Worm (Caenorhabditis elegans) whole organism, L4 larva: Measurements from ENCODE around the gene ZK380.2.

Experiments used
- D1046.2 ChIP-seq: fragments of 200-800 bp; sonication (Bioruptor generic); IDR thresholded peaks from 2 replicates; pipeline ENCODE4 v1.3.6; 2022; ENCODE audit warnings: missing genetic modification characterization, missing compliant biosample characterization
- F44E2.7 ChIP-seq: fragments of 200-800 bp; sonication (Bioruptor generic); IDR thresholded peaks from 2 replicates; pipeline ENCODE4 v2.1.2; 2022; ENCODE audit warnings: missing genetic modification characterization, missing compliant biosample characterization
- T20F7.1 ChIP-seq: fragments of 200-800 bp; sonication (Bioruptor generic); optimal IDR thresholded peaks from 2 replicates; lab custom pipeline; 2018; ENCODE audit warnings: mild to moderate bottlenecking, missing genetic modification characterization, missing compliant biosample characterization
- Y5F2A.4 ChIP-seq: fragments of 200-800 bp; sonication (Bioruptor generic); optimal IDR thresholded peaks from 2 replicates; lab custom pipeline; 2018; ENCODE audit warnings: mild to moderate bottlenecking, missing genetic modification characterization, missing compliant biosample characterization
- ZK337.2 ChIP-seq: fragments of 200-800 bp; sonication (Bioruptor generic); IDR thresholded peaks from 2 replicates; pipeline ENCODE4 v1.3.6; 2022; ENCODE audit warnings: missing genetic modification reagents, missing genetic modification characterization, missing compliant biosample characterization
- ZK546.5 ChIP-seq, 2 experiments: sonication (generic microtip); optimal IDR thresholded peaks; 2 replicates each; lab custom pipeline; 2017; ENCODE audit warnings: missing biosample characterization in 2 of 2, missing genetic modification characterization in 2 of 2
- aha-1 ChIP-seq: fragments of 150-350 bp; peaks from one replicate; lab custom pipeline; 2014; ENCODE audit warnings: missing biosample characterization, missing genetic modification characterization
- ama-1 ChIP-seq: fragments of 150-350 bp; optimal IDR thresholded peaks from 2 replicates; lab custom pipeline; 2014; ENCODE audit warnings: inconsistent platforms, mixed read lengths
- ceh-28 ChIP-seq: fragments of 150-350 bp; optimal IDR thresholded peaks from 2 replicates; lab custom pipeline; 2014; ENCODE audit warnings: missing biosample characterization, missing genetic modification reagents, missing genetic modification characterization
- ctbp-1 ChIP-seq: fragments of 200-800 bp; sonication (Bioruptor generic); IDR thresholded peaks from 2 replicates; pipeline ENCODE4 v1.3.6; 2022; ENCODE audit warnings: missing genetic modification reagents, missing genetic modification characterization, missing compliant biosample characterization
- daf-16 ChIP-seq, 3 experiments: sonication (generic microtip); optimal IDR thresholded peaks; 2 replicates each; lab custom pipeline; 2016 to 2017; ENCODE audit warnings: missing genetic modification characterization in 3 of 3, missing genetic modification reagents in 3 of 3, mild to moderate bottlenecking in 2 of 3, missing compliant biosample characterization in 2 of 3, missing biosample characterization in 1 of 3, moderate library complexity in 1 of 3
- duxl-1 ChIP-seq: sonication (generic microtip); optimal IDR thresholded peaks from 2 replicates; lab custom pipeline; 2016; ENCODE audit warnings: mild to moderate bottlenecking, missing genetic modification characterization, moderate library complexity, missing compliant biosample characterization; ENCODE audit not compliant: poor library complexity
- egl-43 ChIP-seq: fragments of 200-800 bp; sonication (Bioruptor generic); IDR thresholded peaks from 2 replicates; pipeline ENCODE4 v1.3.6; 2022; ENCODE audit warnings: missing genetic modification reagents, missing genetic modification characterization, missing compliant biosample characterization
- fos-1 ChIP-seq: fragments of 150-350 bp; optimal IDR thresholded peaks from 2 replicates; lab custom pipeline; 2014; ENCODE audit warnings: missing biosample characterization, missing genetic modification characterization
- gei-8 ChIP-seq: fragments of 200-800 bp; sonication (Bioruptor generic); optimal IDR thresholded peaks from 2 replicates; lab custom pipeline; 2018; ENCODE audit warnings: mild to moderate bottlenecking, missing genetic modification characterization, missing compliant biosample characterization
- hif-1 ChIP-seq, 2 experiments: sonication (generic microtip); optimal IDR thresholded peaks; 2 replicates each; lab custom pipeline; 2016 to 2017; ENCODE audit warnings: missing compliant biosample characterization in 2 of 2, missing genetic modification characterization in 2 of 2, missing genetic modification reagents in 2 of 2, missing genotype in 2 of 2, mild to moderate bottlenecking in 1 of 2
- lim-7 ChIP-seq: fragments of 200-800 bp; sonication (Bioruptor generic); IDR thresholded peaks from 2 replicates; pipeline ENCODE4 v1.3.6; 2022; ENCODE audit warnings: missing genetic modification characterization, missing compliant biosample characterization
- nhr-237 ChIP-seq: sonication (generic microtip); optimal IDR thresholded peaks from 2 replicates; lab custom pipeline; 2017; ENCODE audit warnings: missing biosample characterization, missing genetic modification characterization
- nhr-48 ChIP-seq: sonication (generic microtip); optimal IDR thresholded peaks from 2 replicates; lab custom pipeline; 2016; ENCODE audit warnings: mild to moderate bottlenecking, missing genetic modification characterization, missing compliant biosample characterization
- nhr-76 ChIP-seq: fragments of 150-350 bp; optimal IDR thresholded peaks from 2 replicates; lab custom pipeline; 2014; ENCODE audit warnings: missing biosample characterization, missing genetic modification characterization
- pha-4 ChIP-seq, 2 experiments: fragments of 150-350 bp in 1 of 2; fragments of 200-800 bp in 1 of 2; sonication (Bioruptor generic) in 1 of 2; IDR thresholded peaks in 1 of 2; optimal IDR thresholded peaks in 1 of 2; 2 replicates each; pipeline versions ENCODE4 v1.3.6 to Lab custom; 2014 to 2022; ENCODE audit warnings: missing genetic modification characterization in 2 of 2, missing genetic modification reagents in 2 of 2, missing biosample characterization in 1 of 2, missing compliant biosample characterization in 1 of 2
- saeg-2 ChIP-seq: fragments of 200-800 bp; sonication (Bioruptor generic); IDR thresholded peaks from 2 replicates; pipeline ENCODE4 v1.3.6; 2022; ENCODE audit warnings: missing genetic modification reagents, missing genetic modification characterization, missing compliant biosample characterization
- sdz-12 ChIP-seq: fragments of 200-800 bp; sonication (Bioruptor generic); optimal IDR thresholded peaks from 2 replicates; lab custom pipeline; 2018; ENCODE audit warnings: mild to moderate bottlenecking, missing genetic modification characterization, missing compliant biosample characterization
- set-16 ChIP-seq: fragments of 200-800 bp; sonication (Bioruptor generic); IDR thresholded peaks from 2 replicates; pipeline ENCODE4 v1.3.6; 2022; ENCODE audit warnings: missing genetic modification reagents, missing genetic modification characterization, missing compliant biosample characterization
- skn-1 ChIP-seq: fragments of 150-350 bp; optimal IDR thresholded peaks from 2 replicates; lab custom pipeline; 2014; ENCODE audit warnings: missing biosample characterization, missing genetic modification characterization
- snpc-1.2 ChIP-seq: fragments of 200-800 bp; sonication (Bioruptor generic); IDR thresholded peaks from 2 replicates; pipeline ENCODE4 v1.3.6; 2022; ENCODE audit warnings: missing genetic modification reagents, missing genetic modification characterization, missing compliant biosample characterization
- snpc-4 ChIP-seq: fragments of 150-350 bp; optimal IDR thresholded peaks from 2 replicates; lab custom pipeline; 2014; ENCODE audit warnings: missing biosample characterization, missing genetic modification characterization
- tra-1 ChIP-seq: fragments of 200-800 bp; sonication (Bioruptor generic); IDR thresholded peaks from 2 replicates; pipeline ENCODE4 v1.3.6; 2022; ENCODE audit warnings: missing genetic modification reagents, missing genetic modification characterization, missing compliant biosample characterization
- unc-39 ChIP-seq: sonication (generic microtip); optimal IDR thresholded peaks from 2 replicates; lab custom pipeline; 2017; ENCODE audit warnings: missing biosample characterization, missing genetic modification characterization
- unc-62 ChIP-seq, 3 experiments: fragments of 150-350 bp in 1 of 3; sonication (generic microtip); optimal IDR thresholded peaks in 2 of 3; peaks in 1 of 3; 1 replicate in 1 of 3; 2 replicates in 2 of 3; lab custom pipeline; 2014 to 2017; ENCODE audit warnings: missing biosample characterization in 3 of 3, missing genetic modification characterization in 3 of 3, missing genetic modification reagents in 3 of 3, missing genotype in 1 of 3
- zip-2 ChIP-seq: fragments of 150-350 bp; optimal IDR thresholded peaks from 2 replicates; lab custom pipeline; 2014; ENCODE audit warnings: missing biosample characterization, missing genetic modification characterization
- ztf-11 ChIP-seq: fragments of 150-350 bp; optimal IDR thresholded peaks from 2 replicates; lab custom pipeline; 2014; ENCODE audit warnings: missing biosample characterization, missing genetic modification characterization
- ztf-7 ChIP-seq: fragments of 150-350 bp; optimal IDR thresholded peaks from 2 replicates; lab custom pipeline; 2014; ENCODE audit warnings: missing biosample characterization, missing genetic modification characterization

Gene ZK380.2

DNA sequence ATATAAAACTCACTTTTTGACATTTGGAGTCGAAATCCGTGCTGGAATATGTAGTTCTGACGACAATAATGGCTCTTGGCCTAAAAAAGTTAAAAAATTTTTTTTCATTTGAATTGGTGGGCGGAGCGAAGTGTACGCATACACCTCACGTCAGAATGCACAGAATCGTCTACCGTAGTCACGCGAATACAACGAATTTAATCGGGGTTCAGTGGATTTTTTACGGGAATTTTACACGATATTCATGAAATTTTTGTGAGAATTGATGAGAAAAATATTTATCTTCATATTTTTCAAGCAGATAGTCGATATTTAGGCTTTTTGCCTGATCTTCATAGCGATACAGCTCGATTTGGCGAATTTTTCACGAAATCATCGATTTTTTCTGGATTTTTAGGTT is 37.5 kb downstream of the ZK380.2 start, which contains the start of gene R09H3.3:
Gene R09H3.3, minus strand, starts transcription at position 101 of the 400 bp plus-strand sequence.
- TF ChIP-seq Y5F2A.4 (no peak), saeg-2 (GFP tag; lab: Robert Waterston, UW) (no peak), pha-4 (GFP tag; IDR thresholded peaks at IDR 0.05; lab: Robert Waterston, UW) (no peak), pha-4 (tag; optimal IDR thresholded peaks at IDR 0.05; lab: Kevin White, UChicago) (no peak), nhr-48 (tag; lab: Kevin White, UChicago) (no peak), ZK337.2 (no peak), daf-16 (GFP tag; optimal IDR thresholded peaks at IDR 0.05; lab: Kevin White, UChicago) (no peak), daf-16 (tag; optimal IDR thresholded peaks at IDR 0.05; lab: Kevin White, UChicago) (no peak), hif-1 (tag; optimal IDR thresholded peaks at IDR 0.05; lab: Kevin White, UChicago) (no peak), unc-39 (tag; lab: Kevin White, UChicago) (no peak), sdz-12 (GFP tag; lab: Kevin White, UChicago) (no peak), ZK546.5 (tag; optimal IDR thresholded peaks at IDR 0.05; lab: Kevin White, UChicago) (no peak), ama-1 (lab: Kevin White, UChicago) (no peak), fos-1 (no peak), ztf-7 (tag; lab: Kevin White, UChicago) (no peak)

DNA sequence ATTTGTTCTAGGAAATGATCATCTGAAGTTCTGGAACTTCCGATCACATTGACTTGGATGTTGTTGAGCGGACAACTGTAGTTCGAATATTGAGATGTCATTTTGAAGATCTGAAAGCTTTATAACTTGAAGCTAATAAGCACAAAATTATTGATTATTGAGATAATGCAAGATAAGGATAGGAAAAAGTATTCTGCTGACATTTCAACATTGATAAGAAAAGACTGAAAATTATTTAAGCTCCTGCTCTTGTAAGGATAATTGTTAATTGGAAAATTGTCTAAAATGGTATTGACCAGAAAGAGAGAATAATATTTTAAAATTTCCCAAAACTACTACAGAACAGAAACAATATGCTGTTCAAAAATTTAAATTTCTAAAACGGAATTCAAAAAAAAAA is 42.8 kb downstream of the ZK380.2 start, which contains the start of gene tbx-31:
Gene tbx-31, minus strand, starts transcription at position 101 of the 400 bp plus-strand sequence.
- TF ChIP-seq snpc-4 (tag; lab: Kevin White, UChicago) (no peak), aha-1 (peak; percentile 72), ceh-28 (no peak), gei-8 (GFP tag; lab: Kevin White, UChicago) (no peak)

DNA sequence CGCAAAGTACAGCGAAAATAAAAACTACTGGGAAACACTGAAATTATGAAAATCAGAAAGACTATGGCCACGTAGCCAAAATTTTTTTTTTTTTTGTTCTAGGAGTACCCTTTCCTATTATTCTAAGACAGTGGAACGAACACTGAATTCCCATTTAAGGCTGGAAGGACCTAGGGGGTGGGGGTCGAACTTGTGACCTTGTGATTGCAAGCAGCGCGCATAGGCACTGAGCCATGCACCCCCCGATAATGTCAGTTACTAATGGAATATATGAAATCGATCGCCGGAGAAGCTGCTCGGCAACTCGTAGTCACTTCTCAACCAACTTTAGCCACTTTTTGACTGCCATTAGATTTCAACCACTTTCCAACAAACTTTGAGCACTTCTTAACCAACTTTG is 43.9 kb downstream of the ZK380.2 start:
- TF ChIP-seq egl-43 (GFP tag; lab: Robert Waterston, UW) = 0 out of 2 replicates have a peak, but pooled peaks have one; percentile 8
- TF ChIP-seq snpc-1.2 = peak; percentile 76
- TF ChIP-seq D1046.2 (GFP tag; lab: Robert Waterston, UW) = 0 out of 2 replicates have a peak, but pooled peaks have one; percentile 11
- 0 out of 2 replicates have a peak, but pooled peaks have one; percentile 16 for TF ChIP-seq lim-7 (GFP tag; lab: Robert Waterston, UW)

DNA sequence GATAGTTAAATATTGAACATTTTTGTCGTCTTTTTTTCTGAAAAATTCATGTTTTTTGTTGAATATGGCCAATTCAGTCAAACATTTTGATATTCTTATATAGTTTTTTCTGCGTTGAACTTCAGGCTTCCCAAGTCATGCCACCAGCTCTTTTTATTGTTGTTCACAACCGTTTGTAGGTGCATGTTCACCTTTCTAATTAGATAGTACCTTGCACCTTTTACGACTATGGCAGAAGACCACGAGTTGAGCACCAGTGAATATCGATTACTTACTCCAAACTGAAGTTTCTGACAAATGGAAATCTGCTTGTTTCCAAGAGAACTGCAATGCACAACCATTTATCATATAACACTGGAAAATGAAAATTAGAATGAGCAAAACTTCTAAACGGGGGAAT is 44.6 kb downstream of the ZK380.2 start:
- no peak for TF ChIP-seq ztf-7 (tag; lab: Kevin White, UChicago)
- TF ChIP-seq unc-62 (GFP tag; optimal IDR thresholded peaks at IDR 0.05 in 1 of 2; lab: Kevin White, UChicago) = peak in 1 of 2 experiments; percentile 64
- no peak for TF ChIP-seq unc-62 (tag; optimal IDR thresholded peaks at IDR 0.05; lab: Kevin White, UChicago)
- TF ChIP-seq T20F7.1 (GFP tag; lab: Kevin White, UChicago) = no peak

DNA sequence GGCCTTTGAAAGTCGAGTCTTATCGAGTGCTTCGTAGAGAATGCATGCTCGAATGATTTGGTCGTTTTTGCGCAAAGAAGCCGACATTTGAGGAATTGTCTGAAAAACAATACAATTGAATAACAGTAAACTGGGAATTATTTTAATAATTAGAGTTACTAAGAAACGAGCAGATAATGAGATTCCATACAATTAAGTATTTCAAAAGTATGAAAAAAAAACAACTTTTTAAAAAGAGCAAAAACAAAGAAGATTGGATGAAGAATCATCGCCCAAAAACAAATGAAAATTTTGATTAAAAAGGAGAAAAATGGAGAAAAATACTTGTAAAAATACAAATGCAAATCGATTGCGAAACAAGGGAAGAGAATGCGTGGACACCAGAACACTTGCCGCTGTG is 46.8 kb downstream of the ZK380.2 start, which contains the start of gene fbxa-170:
Gene fbxa-170, minus strand, starts transcription at position 101 of the 400 bp plus-strand sequence.
- TF ChIP-seq nhr-237 (no peak), aha-1 (peak; percentile 16)
- TF ChIP-seq, all 104 proteins: peak for 1

DNA sequence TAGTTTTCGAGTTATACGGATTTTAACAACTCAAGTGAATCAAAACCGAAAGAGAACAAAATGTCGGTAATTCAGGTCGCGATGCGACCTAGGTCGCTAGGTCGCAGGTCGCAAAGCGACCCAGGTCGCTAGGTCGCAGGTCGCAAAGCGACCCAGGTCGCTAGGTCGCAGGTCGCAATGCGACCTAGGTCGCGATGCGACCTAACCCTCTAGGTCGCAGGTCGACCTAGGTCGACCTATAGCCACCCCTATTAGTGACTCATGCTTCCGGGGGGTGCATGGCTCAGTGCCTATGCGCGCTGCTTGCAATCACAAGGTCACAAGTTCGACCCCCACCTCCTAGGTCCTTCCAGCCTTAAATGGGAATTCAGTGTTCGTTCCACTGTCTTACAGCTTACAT is 50.2 kb downstream of the ZK380.2 start:
- TF ChIP-seq set-16 (GFP tag; lab: Robert Waterston, UW) (peak; percentile 87), tra-1 (GFP tag; lab: Robert Waterston, UW) (0 out of 2 replicates have a peak, but pooled peaks have one; percentile 8)

DNA sequence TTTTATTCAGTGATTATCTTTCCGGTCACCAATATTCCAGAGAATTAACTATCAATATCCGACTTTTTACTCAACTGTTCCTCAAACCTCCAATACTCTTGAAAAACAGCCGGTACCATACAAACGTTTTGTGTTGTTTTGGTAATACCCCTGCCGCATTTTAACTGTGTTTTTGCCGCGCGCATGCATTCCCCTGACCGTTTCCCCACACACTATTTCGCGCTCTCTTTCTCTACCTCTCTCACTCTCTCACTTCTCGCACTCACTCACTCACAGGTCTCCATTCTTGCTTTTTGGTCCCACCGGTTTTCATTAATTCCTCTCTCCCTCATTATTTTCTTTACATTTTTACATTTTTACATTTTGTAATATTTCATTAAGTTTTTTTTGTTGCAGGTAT is 51.3 kb downstream of the ZK380.2 start, which contains the start of gene meg-4:
Gene meg-4, plus strand, starts transcription at position 397 of the 400 bp plus-strand sequence.
- TF ChIP-seq ztf-11 (tag; lab: Kevin White, UChicago) = no peak
- peak; percentile 44 for TF ChIP-seq aha-1
- peak; percentile 98 for TF ChIP-seq duxl-1 (tag; lab: Kevin White, UChicago)
- no peak for TF ChIP-seq zip-2
- TF ChIP-seq F44E2.7 (GFP tag; lab: Robert Waterston, UW) = no peak
- TF ChIP-seq ctbp-1 = no peak
- no peak for TF ChIP-seq skn-1
- no peak for TF ChIP-seq nhr-76 (tag; lab: Kevin White, UChicago)
